Worm (Caenorhabditis elegans): ENCODE measurements around the gene gta-1.

Gene gta-1

ce11 chrIV:10157034-10157433 is 23.4 kb upstream of the gta-1 start:
- TF ChIP-seq pbrm-1 (GFP tag; IDR thresholded peaks at IDR 0.05) (peak; percentile 42; the same call in 1 of the 2 replicates), xnd-1 (tag; optimal IDR thresholded peaks at IDR 0.05) (peak; percentile 80), dox-1 (GFP tag; IDR thresholded peaks at IDR 0.05) (0 out of 2 replicates have a peak, but pooled peaks have one; percentile 30), him-1 (tag; optimal IDR thresholded peaks at IDR 0.05) (peak; percentile 22), T26A5.8 (tag; optimal IDR thresholded peaks at IDR 0.05) (no peak), D2030.7 (GFP tag; IDR thresholded peaks at IDR 0.05) (peak; percentile 51), madf-6 (GFP tag; IDR thresholded peaks at IDR 0.05) (peak; percentile 90), hmg-1.2 (GFP tag; IDR thresholded peaks at IDR 0.05) (no peak), nhr-27 (tag; optimal IDR thresholded peaks at IDR 0.05) (no peak), madf-8 (GFP tag; conservative IDR thresholded peaks at IDR 0.05) (peak; percentile 78), ceh-91 (GFP tag; IDR thresholded peaks at IDR 0.05) (0 out of 2 replicates have a peak, but pooled peaks have one; percentile 33), snpc-4 (GFP tag; optimal IDR thresholded peaks at IDR 0.05) (no peak), snpc-4 (tag; optimal IDR thresholded peaks at IDR 0.05) (peak in 1 of 4 experiments; percentile 24), lsl-1 (GFP tag; optimal IDR thresholded peaks at IDR 0.05) (peak; percentile 95), snpc-1.3 (tag; optimal IDR thresholded peaks at IDR 0.05; ENCODE audit: insufficient read depth) (peak; percentile 6), F33H1.4 (GFP tag; IDR thresholded peaks at IDR 0.05) (peak; percentile 90), F49E8.2 (tag; optimal IDR thresholded peaks at IDR 0.05; ENCODE audit: insufficient read depth) (peak; percentile 31), ccch-3 (GFP tag; optimal IDR thresholded peaks at IDR 0.05) (no peak), lin-54 (GFP tag; optimal IDR thresholded peaks at IDR 0.05) (peak; percentile 10)

DNA sequence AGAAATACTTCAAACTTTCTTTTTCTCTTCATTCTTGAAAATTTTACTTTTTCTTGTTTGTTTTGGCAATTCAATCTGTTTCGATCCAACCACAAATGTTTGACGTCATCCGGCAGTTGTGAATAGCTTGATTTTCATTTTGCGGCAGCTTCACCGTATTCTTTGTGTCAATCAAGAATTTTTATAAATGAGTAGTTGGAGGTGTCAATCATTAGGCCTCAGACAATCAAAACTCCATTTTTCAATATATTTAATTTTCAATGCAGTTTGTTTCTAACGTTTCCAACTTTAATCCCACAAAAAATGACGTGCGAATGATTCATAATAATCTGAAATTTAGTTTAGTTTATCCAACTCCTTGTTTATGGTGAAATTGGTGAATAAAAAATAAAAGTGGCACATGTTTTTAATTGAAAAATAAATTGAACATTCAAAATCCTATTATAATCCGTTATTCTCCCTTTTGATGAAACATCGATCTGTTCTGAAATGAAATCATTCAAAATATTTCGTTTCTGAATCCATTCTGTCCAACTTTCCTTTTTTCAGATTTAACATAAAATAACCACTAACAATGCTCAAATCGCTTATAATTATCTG is 22.9 kb upstream of the gta-1 start, which contains the start of gene ttr-53:
TSS of gene ttr-53 (plus strand) at position 550 of the 600 bp plus-strand sequence.
- TF ChIP-seq let-607 (tag; optimal IDR thresholded peaks at IDR 0.05) (peak; percentile 87 to 90), nhr-80 (tag; optimal IDR thresholded peaks at IDR 0.05) (peak; percentile 6), chd-7 (tag; optimal IDR thresholded peaks at IDR 0.05) (no peak), nfya-2 (GFP tag; IDR thresholded peaks at IDR 0.05) (no peak)

- TF ChIP-seq egl-18 (GFP tag; IDR thresholded peaks at IDR 0.05) (no peak), madf-8 (GFP tag; conservative IDR thresholded peaks at IDR 0.05) (no peak), athp-1 (tag; optimal IDR thresholded peaks at IDR 0.05) (no peak), repo-1 (tag; optimal IDR thresholded peaks at IDR 0.05) (no peak), lin-35 (GFP tag; optimal IDR thresholded peaks at IDR 0.05) (no peak), him-1 (tag; optimal IDR thresholded peaks at IDR 0.05) (no peak), sdz-38 (tag; optimal IDR thresholded peaks at IDR 0.05) (no peak), rpc-1 (optimal IDR thresholded peaks at IDR 0.05) (no peak), rpc-1 (tag; optimal IDR thresholded peaks at IDR 0.05) (no peak), aptf-2 (GFP tag; conservative IDR thresholded peaks at IDR 0.05) (no peak), ztf-25 (GFP tag; IDR thresholded peaks at IDR 0.05) (no peak), efl-1 (GFP tag; optimal IDR thresholded peaks at IDR 0.05) (no peak), tbp1 (GFP tag; optimal IDR thresholded peaks at IDR 0.05) (no peak), hlh-12 (tag; optimal IDR thresholded peaks at IDR 0.05) (no peak), pbrm-1 (GFP tag; IDR thresholded peaks at IDR 0.05) (no peak), nfyb-1 (GFP tag; IDR thresholded peaks at IDR 0.05) (no peak), somi-1 (GFP tag; optimal IDR thresholded peaks at IDR 0.05) (no peak), nhr-90 (tag; optimal IDR thresholded peaks at IDR 0.05) (no peak), tbx-9 (tag; optimal IDR thresholded peaks at IDR 0.05; ENCODE audit: borderline replicate concordance) (no peak)
Observed at ce11 chrIV:10161706-10162105, 18.8 kb upstream of the gta-1 start, which contains the start of gene pps-1. Gene pps-1 (plus strand): TSS chrIV:10162006.

Measured in whole organism, young adult.